In the genomic region with DNA sequence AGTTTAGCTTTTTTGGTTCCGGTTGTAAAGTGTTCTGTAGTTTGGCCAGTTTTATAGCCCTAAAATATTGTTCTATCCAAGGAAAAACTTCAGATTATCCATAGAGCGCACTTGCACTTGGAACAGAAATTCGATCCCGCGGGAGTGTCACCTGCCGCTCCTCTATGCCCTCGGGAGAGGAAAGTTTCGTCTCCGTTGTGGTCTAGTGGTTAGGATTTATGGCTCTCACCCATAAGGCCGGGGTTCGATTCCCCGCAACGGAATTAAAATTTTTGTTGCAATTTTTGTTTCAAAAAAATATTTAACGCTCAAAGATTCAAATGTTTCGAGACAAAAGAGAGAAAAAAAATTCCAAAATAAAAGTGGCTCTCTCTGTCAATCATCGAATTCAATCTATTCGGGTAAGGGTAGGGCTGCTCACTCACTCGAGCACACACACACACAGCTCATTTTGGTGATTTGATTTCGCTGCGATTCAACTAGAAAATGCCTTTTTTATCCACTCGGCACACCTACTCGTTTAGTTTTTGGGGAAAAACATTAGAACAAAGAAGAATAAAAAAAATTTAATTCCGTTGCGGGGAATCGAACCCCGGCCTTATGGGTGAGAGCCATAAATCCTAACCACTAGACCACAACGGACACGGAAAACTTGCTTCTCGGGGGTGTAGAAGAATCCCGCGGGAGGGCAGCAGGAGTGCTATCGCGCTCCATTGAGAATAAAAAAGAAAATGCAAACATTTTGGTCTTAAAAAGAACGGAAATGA, we compare ENCODE assay signal across 1 worm cellular context.
TF ChIP-seq lines count a peak whose summit lies in the region.

No protein-coding gene starts in this region.

TF ChIP-seq in whole organism, L4 larva, 104 proteins besides CTCF, POLR2A, EP300 and RAD21 (continued from another document):
- TF ChIP-seq unc-62 (GFP tag; optimal IDR thresholded peaks at IDR 0.05 in 1 of 2; lab: Kevin White, UChicago): peak in 1 of 2 experiments; percentile 52
- TF ChIP-seq unc-62 (tag; optimal IDR thresholded peaks at IDR 0.05; lab: Kevin White, UChicago): no peak
- peak; percentile 34 for TF ChIP-seq dve-1 (tag; optimal IDR thresholded peaks at IDR 0.05; lab: Kevin White, UChicago; ENCODE audit: insufficient read depth)
- TF ChIP-seq Y48G9A.11 (GFP tag; IDR thresholded peaks at IDR 0.05; lab: Robert Waterston, UW): peak; percentile 29; the same call in 1 of the 2 replicates
- TF ChIP-seq ceh-62 (tag; optimal IDR thresholded peaks at IDR 0.05; lab: Kevin White, UChicago): no peak
- TF ChIP-seq lsy-2 (tag; optimal IDR thresholded peaks at IDR 0.05; lab: Kevin White, UChicago): peak in 1 of 2 experiments; percentile 43
- no peak for TF ChIP-seq nhr-48 (tag; optimal IDR thresholded peaks at IDR 0.05; lab: Kevin White, UChicago)
- peak; percentile 73 for TF ChIP-seq snpc-1.2 (GFP tag; IDR thresholded peaks at IDR 0.05; lab: Robert Waterston, UW)
- no peak for TF ChIP-seq nhr-42 (GFP tag; IDR thresholded peaks at IDR 0.05; lab: Robert Waterston, UW)
- TF ChIP-seq spr-3 (GFP tag; optimal IDR thresholded peaks at IDR 0.05; lab: Kevin White, UChicago): peak; percentile 37
- TF ChIP-seq lin-38 (GFP tag; IDR thresholded peaks at IDR 0.05; lab: Robert Waterston, UW): peak; percentile 97
- TF ChIP-seq lin-13 (GFP tag; optimal IDR thresholded peaks at IDR 0.05; lab: Kevin White, UChicago): peak; percentile 55
- peak; percentile 84 for TF ChIP-seq lim-7 (GFP tag; IDR thresholded peaks at IDR 0.05; lab: Robert Waterston, UW)
- peak; percentile 21; the same call in 1 of the 2 replicates for TF ChIP-seq set-16 (GFP tag; IDR thresholded peaks at IDR 0.05; lab: Robert Waterston, UW)
- 0 out of 2 replicates have a peak, but pooled peaks have one; percentile 26 for TF ChIP-seq tra-1 (GFP tag; IDR thresholded peaks at IDR 0.05; lab: Robert Waterston, UW)
- peak; percentile 57 for TF ChIP-seq duxl-1 (tag; optimal IDR thresholded peaks at IDR 0.05; lab: Kevin White, UChicago; ENCODE audit: poor library complexity)
- no peak for TF ChIP-seq skn-1 (tag; optimal IDR thresholded peaks at IDR 0.05; lab: Kevin White, UChicago)
- TF ChIP-seq egl-43 (GFP tag; IDR thresholded peaks at IDR 0.05; lab: Robert Waterston, UW): peak; percentile 76
- peak; percentile 23 for TF ChIP-seq T26A8.4 (GFP tag; IDR thresholded peaks at IDR 0.05; lab: Robert Waterston, UW)
- TF ChIP-seq F10B5.3 (tag; optimal IDR thresholded peaks at IDR 0.05; lab: Kevin White, UChicago): no peak
- 0 out of 2 replicates have a peak, but pooled peaks have one; percentile 8 for TF ChIP-seq ceh-20 (GFP tag; IDR thresholded peaks at IDR 0.05; lab: Robert Waterston, UW)
- TF ChIP-seq Y75B8A.6 (GFP tag; IDR thresholded peaks at IDR 0.05; lab: Robert Waterston, UW): no peak
- TF ChIP-seq rbr-2 (tag; optimal IDR thresholded peaks at IDR 0.05; lab: Kevin White, UChicago): peak; percentile 22
- TF ChIP-seq lin-1 (GFP tag; IDR thresholded peaks at IDR 0.05; lab: Robert Waterston, UW): peak; percentile 50; the same call in 1 of the 2 replicates
- no peak for TF ChIP-seq cey-2 (tag; optimal IDR thresholded peaks at IDR 0.05; lab: Kevin White, UChicago; ENCODE audit: borderline replicate concordance, insufficient read depth)
- no peak for TF ChIP-seq gei-8 (GFP tag; optimal IDR thresholded peaks at IDR 0.05; lab: Kevin White, UChicago)
- no peak for TF ChIP-seq zip-2 (tag; optimal IDR thresholded peaks at IDR 0.05; lab: Kevin White, UChicago)
- peak; percentile 29 for TF ChIP-seq dmd-6 (GFP tag; IDR thresholded peaks at IDR 0.05; lab: Robert Waterston, UW)
- TF ChIP-seq fkh-10 (GFP tag; optimal IDR thresholded peaks at IDR 0.05; lab: Kevin White, UChicago): peak; percentile 19
- no peak for TF ChIP-seq attf-4 (tag; optimal IDR thresholded peaks at IDR 0.05; lab: Kevin White, UChicago)
- TF ChIP-seq nhr-41 (GFP tag; IDR thresholded peaks at IDR 0.05; lab: Robert Waterston, UW): 0 out of 2 replicates have a peak, but pooled peaks have one; percentile 14
- TF ChIP-seq arid-1 (GFP tag; conservative IDR thresholded peaks at IDR 0.05; lab: Robert Waterston, UW): peak; percentile 68; the same call in 1 of the 2 replicates
- TF ChIP-seq mep-1 (tag; optimal IDR thresholded peaks at IDR 0.05; lab: Kevin White, UChicago): peak; percentile 24
- no peak for TF ChIP-seq nhr-25 (tag; optimal IDR thresholded peaks at IDR 0.05; lab: Kevin White, UChicago; ENCODE audit: borderline replicate concordance, insufficient read depth)
- no peak for TF ChIP-seq nhr-111 (GFP tag; optimal IDR thresholded peaks at IDR 0.05; lab: Kevin White, UChicago)
- peak; percentile 74 for TF ChIP-seq vab-7 (GFP tag; IDR thresholded peaks at IDR 0.05; lab: Robert Waterston, UW)
- peak; percentile 70 for TF ChIP-seq mes-2 (tag; optimal IDR thresholded peaks at IDR 0.05; lab: Kevin White, UChicago; ENCODE audit: poor library complexity, severe bottlenecking)
- no peak for TF ChIP-seq unc-130 (GFP tag; optimal IDR thresholded peaks at IDR 0.05; lab: Kevin White, UChicago)
- peak; percentile 72; the same call in 1 of the 2 replicates for TF ChIP-seq ceh-44 (GFP tag; IDR thresholded peaks at IDR 0.05; lab: Robert Waterston, UW)
- peak; percentile 50 for TF ChIP-seq nhr-102 (tag; optimal IDR thresholded peaks at IDR 0.05; lab: Kevin White, UChicago)
- TF ChIP-seq mdl-1 (tag; optimal IDR thresholded peaks at IDR 0.05; lab: Kevin White, UChicago): no peak
- peak; percentile 77; the same call in 1 of the 2 replicates for TF ChIP-seq D1046.2 (GFP tag; IDR thresholded peaks at IDR 0.05; lab: Robert Waterston, UW)
- no peak for TF ChIP-seq mxl-3 (GFP tag; optimal IDR thresholded peaks at IDR 0.05; lab: Kevin White, UChicago)
- TF ChIP-seq tag-97 (GFP tag; IDR thresholded peaks at IDR 0.05; lab: Robert Waterston, UW): 0 out of 2 replicates have a peak, but pooled peaks have one; percentile 21
- TF ChIP-seq dmd-8 (GFP tag; IDR thresholded peaks at IDR 0.05; lab: Robert Waterston, UW): peak; percentile 81
- no peak for TF ChIP-seq nhr-28 (tag; optimal IDR thresholded peaks at IDR 0.05; lab: Kevin White, UChicago)
